Worm (Caenorhabditis elegans): ENCODE data around the gene Y55F3C.10.

ce11 chrIV:740674-741073 is 21.4 kb upstream of the Y55F3C.10 start:
- no peak for TF ChIP-seq him-1 (tag; optimal IDR thresholded peaks at IDR 0.05)
- no peak for TF ChIP-seq dao-5 (tag; optimal IDR thresholded peaks at IDR 0.05)
- no peak for TF ChIP-seq W03F9.2 (tag; optimal IDR thresholded peaks at IDR 0.05)
